Worm (Caenorhabditis elegans): ENCODE measurements around the gene nhr-257.

The nhr-257 gene

DNA sequence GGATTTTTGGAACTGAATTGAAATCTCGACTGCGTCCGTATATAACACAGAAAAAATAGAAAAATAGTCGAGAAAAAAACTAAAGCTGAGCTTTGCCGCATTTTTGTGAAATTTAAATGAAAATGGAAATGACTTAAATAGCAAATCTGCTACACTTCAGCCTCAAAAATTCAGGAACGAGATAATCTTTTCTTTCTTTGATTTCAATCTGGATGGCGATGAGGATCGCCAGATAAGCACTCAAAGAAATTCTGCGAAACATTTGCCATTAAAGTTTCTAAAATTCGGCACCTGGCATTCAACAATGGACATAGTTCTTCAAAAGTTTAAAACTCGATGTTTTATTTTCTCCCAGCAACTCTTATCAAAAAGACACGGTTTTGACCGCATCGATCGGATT, 9.4 kb upstream of the nhr-257 start, which contains the start of the genes C17A2.7 and C17A2.3:
C17A2.7 (minus strand) TSS at position 101 of the 400 bp plus-strand sequence.
C17A2.3 (plus strand) TSS at position 305 of the 400 bp plus-strand sequence.
- TF ChIP-seq ceh-9 (tag; optimal IDR thresholded peaks at IDR 0.05) (no peak), nhr-23 (tag; optimal IDR thresholded peaks at IDR 0.05) (no peak), egl-27 (tag; optimal IDR thresholded peaks at IDR 0.05) (no peak), mml-1 (tag; optimal IDR thresholded peaks at IDR 0.05) (no peak), nhr-67 (tag; optimal IDR thresholded peaks at IDR 0.05) (no peak), pqm-1 (tag; optimal IDR thresholded peaks at IDR 0.05) (no peak), fkh-10 (GFP tag; optimal IDR thresholded peaks at IDR 0.05) (no peak), nhr-237 (tag; optimal IDR thresholded peaks at IDR 0.05) (no peak), eor-1 (tag; optimal IDR thresholded peaks at IDR 0.05) (no peak), fkh-2 (tag; optimal IDR thresholded peaks at IDR 0.05) (no peak), ama-1 (optimal IDR thresholded peaks at IDR 0.05) (no peak), egl-5 (tag; optimal IDR thresholded peaks at IDR 0.05) (no peak), nhr-28 (tag; optimal IDR thresholded peaks at IDR 0.05) (no peak), lin-39 (tag; optimal IDR thresholded peaks at IDR 0.05) (no peak), pha-4 (tag; optimal IDR thresholded peaks at IDR 0.05) (no peak), ztf-11 (tag; optimal IDR thresholded peaks at IDR 0.05) (no peak)

DNA sequence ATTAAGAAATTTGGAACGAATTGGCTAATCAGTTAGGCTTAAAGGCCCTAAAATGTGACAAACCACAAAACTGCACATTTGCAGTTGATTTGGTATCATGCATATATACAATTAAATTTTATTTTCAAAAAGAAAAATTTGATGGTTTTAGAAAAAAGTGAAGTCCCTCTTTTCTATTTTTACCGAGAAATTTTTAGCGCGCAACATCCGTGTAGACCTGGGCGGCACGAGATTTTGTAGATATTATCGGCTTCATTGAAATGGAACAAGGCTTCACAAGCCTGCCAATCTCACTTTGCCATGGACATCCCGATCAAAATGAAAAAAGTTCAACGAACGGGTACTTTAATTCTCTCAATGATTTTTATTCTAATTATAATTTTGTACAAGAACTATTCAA, 6.7 kb upstream of the nhr-257 start, which contains the start of gene C17A2.2:
C17A2.2 (plus strand) TSS at position 301 of the 400 bp plus-strand sequence.
- TF ChIP-seq unc-62 (GFP tag; optimal IDR thresholded peaks at IDR 0.05) = no peak
- no peak for TF ChIP-seq nhr-43 (tag; optimal IDR thresholded peaks at IDR 0.05; ENCODE audit: poor library complexity, severe bottlenecking)
- no peak for TF ChIP-seq ZK546.5 (tag; optimal IDR thresholded peaks at IDR 0.05)
- no peak for TF ChIP-seq lin-15B (tag; optimal IDR thresholded peaks at IDR 0.05)
- TF ChIP-seq snpc-4 (tag; optimal IDR thresholded peaks at IDR 0.05) = no peak
- TF ChIP-seq unc-39 (tag; optimal IDR thresholded peaks at IDR 0.05) = no peak
- TF ChIP-seq R02D3.7 (tag; optimal IDR thresholded peaks at IDR 0.05) = no peak
- TF ChIP-seq elt-3 (tag; optimal IDR thresholded peaks at IDR 0.05) = no peak
- TF ChIP-seq jun-1 (tag; optimal IDR thresholded peaks at IDR 0.05) = no peak
- no peak for TF ChIP-seq nhr-67 (tag; optimal IDR thresholded peaks at IDR 0.05)
- TF ChIP-seq ztf-4 (tag; optimal IDR thresholded peaks at IDR 0.05) = no peak
- TF ChIP-seq nhr-25 (tag; optimal IDR thresholded peaks at IDR 0.05) = no peak
- TF ChIP-seq nfya-1 (tag; optimal IDR thresholded peaks at IDR 0.05; ENCODE audit: insufficient read depth) = no peak
- TF ChIP-seq nhr-76 (tag; optimal IDR thresholded peaks at IDR 0.05) = no peak
- TF ChIP-seq nhr-237 (tag; optimal IDR thresholded peaks at IDR 0.05) = no peak
- TF ChIP-seq ama-1 (optimal IDR thresholded peaks at IDR 0.05) = no peak
- no peak for TF ChIP-seq fkh-10 (GFP tag; optimal IDR thresholded peaks at IDR 0.05)

- no peak for TF ChIP-seq ama-1 (optimal IDR thresholded peaks at IDR 0.05)
- no peak for TF ChIP-seq lin-15B (tag; optimal IDR thresholded peaks at IDR 0.05)
- no peak for TF ChIP-seq nhr-43 (tag; optimal IDR thresholded peaks at IDR 0.05; ENCODE audit: poor library complexity, severe bottlenecking)
- TF ChIP-seq pqm-1 (tag; optimal IDR thresholded peaks at IDR 0.05) = no peak
- TF ChIP-seq fkh-10 (GFP tag; optimal IDR thresholded peaks at IDR 0.05) = no peak
- no peak for TF ChIP-seq egl-5 (tag; optimal IDR thresholded peaks at IDR 0.05)
- TF ChIP-seq mdl-1 (tag; optimal IDR thresholded peaks at IDR 0.05) = no peak
- TF ChIP-seq sea-2 (GFP tag; optimal IDR thresholded peaks at IDR 0.05) = no peak
- TF ChIP-seq ceh-28 (tag; optimal IDR thresholded peaks at IDR 0.05) = no peak
- TF ChIP-seq ceh-9 (tag; optimal IDR thresholded peaks at IDR 0.05) = no peak
- no peak for TF ChIP-seq daf-12 (tag; optimal IDR thresholded peaks at IDR 0.05)
- TF ChIP-seq nhr-25 (tag; optimal IDR thresholded peaks at IDR 0.05) = no peak
- no peak for TF ChIP-seq ztf-11 (tag; optimal IDR thresholded peaks at IDR 0.05)
- no peak for TF ChIP-seq nfya-1 (tag; optimal IDR thresholded peaks at IDR 0.05; ENCODE audit: insufficient read depth)
- TF ChIP-seq nhr-11 (tag; optimal IDR thresholded peaks at IDR 0.05) = no peak
- TF ChIP-seq skn-1 (tag; optimal IDR thresholded peaks at IDR 0.05) = no peak
- no peak for TF ChIP-seq nhr-237 (tag; optimal IDR thresholded peaks at IDR 0.05)
Observed at ce11 chrII:3850655-3851054, 2.1 kb upstream of the nhr-257 start, which contains the start of gene nhr-72. Gene nhr-72 (minus strand): TSS chrII:3850755.

ce11 chrII:3860826-3861225, 8.1 kb downstream of the nhr-257 start, which contains the start of gene oac-11:
Gene oac-11 (minus strand): TSS chrII:3860926.
- TF ChIP-seq aly-2 (tag; optimal IDR thresholded peaks at IDR 0.05) (no peak), egl-5 (tag; optimal IDR thresholded peaks at IDR 0.05) (no peak), hmg-11 (tag; optimal IDR thresholded peaks at IDR 0.05) (no peak), elt-2 (tag; optimal IDR thresholded peaks at IDR 0.05) (no peak), eor-1 (tag; optimal IDR thresholded peaks at IDR 0.05) (no peak), nhr-76 (tag; optimal IDR thresholded peaks at IDR 0.05) (no peak), nfya-1 (tag; optimal IDR thresholded peaks at IDR 0.05; ENCODE audit: insufficient read depth) (no peak), ama-1 (optimal IDR thresholded peaks at IDR 0.05) (no peak), sea-2 (GFP tag; optimal IDR thresholded peaks at IDR 0.05) (no peak), mdl-1 (tag; optimal IDR thresholded peaks at IDR 0.05) (no peak), nhr-25 (tag; optimal IDR thresholded peaks at IDR 0.05) (no peak), unc-62 (GFP tag; optimal IDR thresholded peaks at IDR 0.05) (no peak), lin-39 (tag; optimal IDR thresholded peaks at IDR 0.05) (no peak)

Measured in whole organism, L3 larva.